Fruit fly (Drosophila melanogaster): ENCODE data around the gene unc-13-4A.
A peak's percentile ranks its signal among the peaks of the same experiment; 100 is the strongest.

The unc-13-4A gene

DNA sequence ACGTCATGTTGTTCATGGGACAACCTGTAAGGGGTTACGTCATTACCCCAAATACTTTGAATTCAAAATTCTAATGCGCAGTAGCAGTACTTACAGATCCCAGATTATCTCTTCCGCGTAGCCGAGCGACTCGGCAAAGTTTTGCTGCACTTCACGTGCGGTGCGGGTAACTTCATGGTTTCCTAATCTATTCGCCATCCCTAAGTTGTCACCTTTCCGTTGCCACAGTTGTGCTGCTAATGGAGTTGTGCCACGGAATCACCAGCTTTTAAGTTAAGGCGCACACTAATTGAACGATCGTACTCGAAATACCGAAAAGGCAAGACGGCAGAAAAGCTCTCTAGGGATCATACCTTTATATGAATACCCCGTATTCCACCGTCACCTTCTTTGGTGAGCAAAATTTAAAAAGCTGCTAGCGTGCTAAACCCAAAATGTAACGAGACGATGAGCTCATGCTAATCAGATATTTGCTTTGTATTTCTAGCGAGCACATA lies 47.2 kb upstream of the unc-13-4A start, which contains the start of gene pst (continued):
- TF ChIP-seq row (GFP tag; IDR thresholded peaks at IDR 0.05) = no peak
- no peak for TF ChIP-seq CG4424 (GFP tag; optimal IDR thresholded peaks at IDR 0.05)
- no peak for TF ChIP-seq CG10979 (tag; optimal IDR thresholded peaks at IDR 0.05)
- TF ChIP-seq CG3847 (GFP tag; IDR thresholded peaks at IDR 0.05) = no peak
- TF ChIP-seq bab2 (GFP tag; optimal IDR thresholded peaks at IDR 0.05) = no peak
- no peak for TF ChIP-seq eyg (GFP tag; optimal IDR thresholded peaks at IDR 0.05)
- TF ChIP-seq gem (tag; optimal IDR thresholded peaks at IDR 0.05) = no peak
- TF ChIP-seq nerfin-1 (tag; optimal IDR thresholded peaks at IDR 0.05) = no peak
- peak; percentile 18; the same call in 1 of the 2 replicates for TF ChIP-seq CG10321 (GFP tag; IDR thresholded peaks at IDR 0.05)
- TF ChIP-seq CG12219 (GFP tag; optimal IDR thresholded peaks at IDR 0.05) = peak; percentile 7
- TF ChIP-seq Trl (optimal IDR thresholded peaks at IDR 0.05) = no peak
- no peak for TF ChIP-seq Trl (GFP tag; optimal IDR thresholded peaks at IDR 0.05)
- no peak for TF ChIP-seq CG12659 (GFP tag; optimal IDR thresholded peaks at IDR 0.05)
- peak; percentile 51 for TF ChIP-seq Jarid2 (GFP tag; optimal IDR thresholded peaks at IDR 0.05)
- no peak for TF ChIP-seq CG11560 (tag; IDR thresholded peaks at IDR 0.05)
- TF ChIP-seq mld (GFP tag; IDR thresholded peaks at IDR 0.05; ENCODE audit: partially characterized antibody) = 0 out of 3 replicates have a peak, but pooled peaks have one; percentile 35
- TF ChIP-seq MESR4 (GFP tag; optimal IDR thresholded peaks at IDR 0.05) = peak; percentile 33
- peak; percentile 63 for TF ChIP-seq CG13624 (GFP tag; optimal IDR thresholded peaks at IDR 0.05)
- no peak for TF ChIP-seq fru (optimal IDR thresholded peaks at IDR 0.05)
- TF ChIP-seq dmrt11E (tag; optimal IDR thresholded peaks at IDR 0.05) = no peak
- TF ChIP-seq sens (GFP tag) = peak; percentile 31
- no peak for TF ChIP-seq bsh (GFP tag; optimal IDR thresholded peaks at IDR 0.05)
- no peak for TF ChIP-seq Hr51 (GFP tag; optimal IDR thresholded peaks at IDR 0.05)
- TF ChIP-seq vnd (GFP tag; IDR thresholded peaks at IDR 0.05; ENCODE audit: partially characterized antibody) = no peak
- TF ChIP-seq CG12391 (tag; optimal IDR thresholded peaks at IDR 0.05) = no peak
- TF ChIP-seq CG10366 (GFP tag; IDR thresholded peaks at IDR 0.05) = no peak
- TF ChIP-seq CG14965 (GFP tag; optimal IDR thresholded peaks at IDR 0.05; ENCODE audit: borderline replicate concordance) = no peak
- TF ChIP-seq Bgb (GFP tag; IDR thresholded peaks at IDR 0.05; ENCODE audit: partially characterized antibody) = peak; percentile 64
- no peak for TF ChIP-seq ttk (GFP tag; IDR thresholded peaks at IDR 0.05)
- TF ChIP-seq NfI (GFP tag; optimal IDR thresholded peaks at IDR 0.05) = no peak
- peak; percentile 78 for TF ChIP-seq Med (GFP tag)
- TF ChIP-seq Kr (GFP tag; optimal IDR thresholded peaks at IDR 0.05) = no peak
- no peak for TF ChIP-seq ewg (GFP tag; optimal IDR thresholded peaks at IDR 0.05)
- no peak for TF ChIP-seq CG15514 (GFP tag; optimal IDR thresholded peaks at IDR 0.05)
- no peak for TF ChIP-seq bcd (GFP tag; optimal IDR thresholded peaks at IDR 0.05)
- TF ChIP-seq Mrtf (GFP tag; IDR thresholded peaks at IDR 0.05) = no peak
- TF ChIP-seq HLH54F (GFP tag; optimal IDR thresholded peaks at IDR 0.05) = peak; percentile 29
- no peak for TF ChIP-seq crol (GFP tag; IDR thresholded peaks at IDR 0.05)
- TF ChIP-seq Sry-δ (GFP tag; optimal IDR thresholded peaks at IDR 0.05) = no peak
- TF ChIP-seq HmgZ (tag; optimal IDR thresholded peaks at IDR 0.05) = peak; percentile 11
- TF ChIP-seq Fer1 (GFP tag; optimal IDR thresholded peaks at IDR 0.05) = peak; percentile 24
- TF ChIP-seq scrt (GFP tag; optimal IDR thresholded peaks at IDR 0.05) = no peak
- TF ChIP-seq gsb-n (tag; optimal IDR thresholded peaks at IDR 0.05) = no peak
- no peak for TF ChIP-seq CG2199 (GFP tag; IDR thresholded peaks at IDR 0.05)
- TF ChIP-seq Atf6 (GFP tag; IDR thresholded peaks at IDR 0.05) = peak; percentile 66
- TF ChIP-seq Atf-2 (GFP tag; optimal IDR thresholded peaks at IDR 0.05) = peak; percentile 14
- no peak for TF ChIP-seq hbn (GFP tag; IDR thresholded peaks at IDR 0.05; ENCODE audit: partially characterized antibody)
- no peak for TF ChIP-seq tx (GFP tag; optimal IDR thresholded peaks at IDR 0.05)
- TF ChIP-seq croc (GFP tag; conservative IDR thresholded peaks at IDR 0.05) = no peak
- TF ChIP-seq sisA (GFP tag; IDR thresholded peaks at IDR 0.05) = no peak
- 0 out of 2 replicates have a peak, but pooled peaks have one; percentile 9 for TF ChIP-seq CG17328 (GFP tag; IDR thresholded peaks at IDR 0.05)
